Fruit fly (Drosophila melanogaster) whole organism, adult: ENCODE measurements around the gene PH4alphaNE1.

Source experiments
- CG12768 ChIP-seq: fragments of 200-800 bp; sonication (Bioruptor generic); optimal IDR thresholded peaks from 2 replicates; lab custom pipeline; 2017; ENCODE audit warnings: missing biosample characterization, missing genetic modification characterization, mild to moderate bottlenecking, moderate library complexity, missing genetic modification reagents
- cnc ChIP-seq, 2 experiments: fragments of >200 bp; optimal IDR thresholded peaks; 2 replicates each; lab custom pipeline; 2017
- ovo ChIP-seq: fragments of 200-800 bp; sonication (Bioruptor generic); optimal IDR thresholded peaks from 2 replicates; lab custom pipeline; 2016; ENCODE audit warnings: missing biosample characterization, missing genetic modification characterization

DNA sequence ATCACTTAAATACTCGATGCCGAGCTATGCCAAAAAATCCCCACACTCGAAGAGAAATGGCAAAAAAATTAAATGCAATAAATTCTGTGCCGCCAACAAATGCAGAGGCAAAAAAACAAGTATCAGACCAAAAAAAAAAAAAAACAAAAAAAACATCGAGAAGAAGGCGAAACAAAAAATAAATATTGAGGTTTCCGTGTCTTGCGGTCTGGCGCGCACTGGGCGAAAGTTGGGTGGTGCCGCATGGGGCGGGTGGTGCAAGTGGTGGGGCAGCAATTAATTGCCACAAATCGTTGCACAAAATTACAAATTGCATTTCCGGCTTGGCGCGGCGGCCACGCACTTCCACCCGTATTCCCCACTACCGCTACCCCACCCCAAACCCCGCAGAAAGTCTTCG lies 34.3 kb upstream of the PH4alphaNE1 start:
- TF ChIP-seq cnc (optimal IDR thresholded peaks at IDR 0.05; lab: Kevin White, UChicago) (no peak), CG12768 (GFP tag; lab: Kevin White, UChicago) (no peak), ovo (GFP tag; lab: Kevin White, UChicago) (no peak)
